Fruit fly (Drosophila melanogaster) whole organism, pupa: Measurements from ENCODE around the gene CG13067.

Experiments
- CG10348 ChIP-seq: fragments of 200-800 bp; sonication (Bioruptor generic); IDR thresholded peaks from 2 replicates; pipeline ENCODE4 v1.3.6; 2022; ENCODE audit warnings: missing biosample characterization, missing genetic modification characterization
- CG12605 ChIP-seq: fragments of 200-800 bp; sonication (Bioruptor generic); IDR thresholded peaks from 2 replicates; pipeline ENCODE4 v1.3.6; 2022; ENCODE audit warnings: missing biosample characterization, missing genetic modification characterization
- CG14655 ChIP-seq: fragments of 200-800 bp; sonication (Bioruptor generic); optimal IDR thresholded peaks from 3 replicates; lab custom pipeline; 2017; ENCODE audit warnings: mild to moderate bottlenecking, missing biosample characterization, missing genetic modification reagents, missing genetic modification characterization
- CG15710 ChIP-seq: fragments of 200-800 bp; sonication (Bioruptor generic); optimal IDR thresholded peaks from 2 replicates; lab custom pipeline; 2018; ENCODE audit warnings: missing biosample characterization, mild to moderate bottlenecking, missing genetic modification characterization, moderate library complexity
- CG34367 ChIP-seq: fragments of 200-800 bp; sonication (Bioruptor generic); optimal IDR thresholded peaks from 2 replicates; lab custom pipeline; 2018; ENCODE audit warnings: missing biosample characterization, mild to moderate bottlenecking, missing genetic modification characterization
- CG8159 ChIP-seq: fragments of 200-800 bp; sonication (Bioruptor generic); optimal IDR thresholded peaks from 3 replicates; lab custom pipeline; 2018; ENCODE audit warnings: missing biosample characterization, mild to moderate bottlenecking, missing genetic modification characterization, moderate library complexity
- CG9948 ChIP-seq: fragments of 200-800 bp; sonication (Bioruptor generic); optimal IDR thresholded peaks from 2 replicates; lab custom pipeline; 2018; ENCODE audit warnings: missing biosample characterization, mild to moderate bottlenecking, missing genetic modification characterization, moderate library complexity
- D1 ChIP-seq: fragments of 200-800 bp; sonication (Bioruptor generic); optimal IDR thresholded peaks from 2 replicates; lab custom pipeline; 2018; ENCODE audit warnings: missing biosample characterization, mild to moderate bottlenecking, missing genetic modification characterization, moderate library complexity
- EcR ChIP-seq: fragments of 200-800 bp; sonication (Bioruptor generic); optimal IDR thresholded peaks from 3 replicates; lab custom pipeline; 2019; ENCODE audit warnings: missing biosample characterization, missing genetic modification characterization, mild to moderate bottlenecking, moderate library complexity, missing genetic modification reagents
- Ets98B ChIP-seq: fragments of 200-800 bp; sonication (Bioruptor generic); IDR thresholded peaks from 2 replicates; pipeline ENCODE4 v1.3.6; 2022; ENCODE audit warnings: missing biosample characterization, missing genetic modification characterization
- Pif1A ChIP-seq: fragments of 200-800 bp; sonication (Bioruptor generic); optimal IDR thresholded peaks from 3 replicates; lab custom pipeline; 2016; ENCODE audit warnings: missing biosample characterization, missing genetic modification characterization
- Snoo ChIP-seq: fragments of 200-800 bp; sonication (Bioruptor generic); optimal IDR thresholded peaks from 3 replicates; lab custom pipeline; 2017; ENCODE audit warnings: missing biosample characterization, mild to moderate bottlenecking, missing genetic modification characterization, inconsistent platforms
- fd96Ca ChIP-seq: fragments of 200-800 bp; sonication (Bioruptor generic); IDR thresholded peaks from 3 replicates; pipeline ENCODE4 v1.3.6; 2022; ENCODE audit warnings: missing biosample characterization, missing genetic modification characterization
- rn ChIP-seq: fragments of 200-800 bp; sonication (Bioruptor generic); IDR thresholded peaks from 2 replicates; pipeline ENCODE4 v1.3.6; 2022; ENCODE audit warnings: missing biosample characterization, missing genetic modification characterization

DNA sequence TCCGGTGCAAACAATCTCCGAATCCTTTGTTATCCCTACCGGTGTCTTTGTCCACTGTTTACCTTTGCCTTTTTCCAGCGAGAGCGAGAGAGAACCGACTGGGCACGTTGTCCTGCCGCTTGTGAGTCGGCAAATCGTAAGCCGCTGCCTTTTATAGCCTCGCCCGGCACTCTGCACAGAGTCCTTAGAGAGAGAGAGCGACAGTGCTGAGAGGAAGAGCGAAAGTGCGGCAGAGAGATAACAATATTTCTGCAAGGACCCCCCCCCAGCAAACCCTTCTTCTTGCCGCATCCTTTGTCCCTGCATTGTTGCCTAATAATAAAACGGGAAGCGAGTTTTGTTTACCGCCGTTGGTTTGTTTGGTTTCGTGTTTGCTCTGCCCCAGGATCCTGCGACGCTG, 18.8 kb upstream of the CG13067 start, which contains the start of gene CG13055:
- TF ChIP-seq CG12605 (GFP tag; lab: Robert Waterston, UW), result no peak
- no peak for TF ChIP-seq CG8159 (tag; lab: Kevin White, UChicago)
- TF ChIP-seq Pif1A (GFP tag; lab: Kevin White, UChicago), result no peak
- no peak for TF ChIP-seq Ets98B
- TF ChIP-seq CG15710 (tag; lab: Kevin White, UChicago), result no peak
- TF ChIP-seq EcR, result no peak
- no peak for TF ChIP-seq rn (GFP tag; lab: Robert Waterston, UW)
- TF ChIP-seq CG14655 (GFP tag; lab: Kevin White, UChicago), result no peak
- TF ChIP-seq D1 (tag; lab: Kevin White, UChicago), result no peak
- no peak for TF ChIP-seq CG10348 (GFP tag; lab: Robert Waterston, UW)
- no peak for TF ChIP-seq Snoo (tag; lab: Kevin White, UChicago)
- TF ChIP-seq fd96Ca (GFP tag; lab: Robert Waterston, UW), result no peak
- no peak for TF ChIP-seq CG34367
- TF ChIP-seq CG9948 (tag; lab: Kevin White, UChicago), result no peak
